Fruit fly (Drosophila melanogaster): ENCODE measurements around the gene CG14712.

CG14712 gene

DNA sequence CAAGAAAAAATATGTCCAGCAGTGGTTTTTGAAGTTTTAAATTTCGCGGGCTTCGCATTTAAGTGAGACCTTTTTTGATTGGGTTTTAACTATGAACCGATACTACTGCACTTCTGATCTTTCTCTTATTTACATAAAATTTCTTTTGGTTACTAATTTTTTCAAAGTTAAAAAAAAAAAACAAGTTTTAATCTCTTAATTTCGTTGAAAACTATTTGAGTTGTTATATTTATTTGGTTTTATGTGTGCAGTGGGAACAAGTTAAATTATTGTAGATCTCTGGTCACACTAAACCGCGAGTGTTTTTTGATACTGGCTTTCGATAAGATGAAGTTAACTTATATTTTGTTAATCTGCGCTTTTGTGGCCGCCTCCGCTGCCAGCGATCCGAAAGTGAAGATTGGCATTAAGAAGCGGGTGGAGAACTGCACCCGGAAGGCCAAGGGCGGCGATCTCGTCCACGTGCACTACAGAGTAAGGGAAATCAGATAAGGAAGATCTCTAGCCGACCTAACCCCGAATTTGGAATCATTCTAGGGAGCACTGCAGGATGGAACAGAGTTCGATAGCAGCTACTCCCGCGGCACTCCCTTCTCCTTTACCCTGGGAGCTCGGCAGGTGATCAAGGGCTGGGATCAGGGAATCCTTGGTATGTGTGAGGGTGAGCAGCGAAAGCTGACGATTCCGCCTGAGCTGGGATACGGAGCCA lies 45.5 kb downstream of the CG14712 start, which contains the start of gene CG14715 (continued):
- TF ChIP-seq ham (GFP tag; IDR thresholded peaks at IDR 0.05) (no peak), CG13624 (GFP tag; optimal IDR thresholded peaks at IDR 0.05) (peak; percentile 51), p53 (GFP tag; optimal IDR thresholded peaks at IDR 0.05) (no peak), CG17829 (tag; optimal IDR thresholded peaks at IDR 0.05) (peak; percentile 28), Max (GFP tag; optimal IDR thresholded peaks at IDR 0.05) (peak; percentile 29), gem (tag; optimal IDR thresholded peaks at IDR 0.05) (peak; percentile 72), fd96Cb (tag; optimal IDR thresholded peaks at IDR 0.05) (no peak), run (tag; optimal IDR thresholded peaks at IDR 0.05) (no peak), ara (GFP tag; IDR thresholded peaks at IDR 0.05) (no peak), scrt (GFP tag; optimal IDR thresholded peaks at IDR 0.05) (no peak), Ssrp (tag; optimal IDR thresholded peaks at IDR 0.05) (peak; percentile 47), onecut (GFP tag; IDR thresholded peaks at IDR 0.05) (no peak), CG8388 (GFP tag; optimal IDR thresholded peaks at IDR 0.05) (peak; percentile 34), CG17186 (GFP tag; optimal IDR thresholded peaks at IDR 0.05) (no peak), ftz-f1 (GFP tag; optimal IDR thresholded peaks at IDR 0.05) (no peak), Dbx (GFP tag; IDR thresholded peaks at IDR 0.05) (no peak), CG2712 (tag; optimal IDR thresholded peaks at IDR 0.05) (peak; percentile 58), CG11398 (GFP tag; optimal IDR thresholded peaks at IDR 0.05) (no peak), slp2 (GFP tag; optimal IDR thresholded peaks at IDR 0.05) (peak; percentile 14), Atf3 (GFP tag; optimal IDR thresholded peaks at IDR 0.05) (peak; percentile 38), zfh2 (GFP tag; optimal IDR thresholded peaks at IDR 0.05) (peak; percentile 39), CG17328 (GFP tag; IDR thresholded peaks at IDR 0.05) (no peak), insv (GFP tag; optimal IDR thresholded peaks at IDR 0.05) (no peak), CG7372 (GFP tag; IDR thresholded peaks at IDR 0.05) (no peak), CG1602 (GFP tag; optimal IDR thresholded peaks at IDR 0.05) (peak; percentile 33), gt (GFP tag; IDR thresholded peaks at IDR 0.05) (no peak), CG3847 (GFP tag; IDR thresholded peaks at IDR 0.05) (peak; percentile 72), CG6813 (GFP tag; optimal IDR thresholded peaks at IDR 0.05) (no peak), pita (GFP tag; optimal IDR thresholded peaks at IDR 0.05) (no peak), kah (GFP tag; optimal IDR thresholded peaks at IDR 0.05) (no peak), CG2199 (GFP tag; IDR thresholded peaks at IDR 0.05) (no peak), ssp (GFP tag; IDR thresholded peaks at IDR 0.05) (peak; percentile 88), Ptx1 (GFP tag; IDR thresholded peaks at IDR 0.05) (peak; percentile 75), CG9932 (GFP tag; IDR thresholded peaks at IDR 0.05) (peak; percentile 40; the same call in 1 of the 2 replicates), Hey (tag; optimal IDR thresholded peaks at IDR 0.05) (no peak), CG2889 (GFP tag; IDR thresholded peaks at IDR 0.05) (no peak), CG33213 (GFP tag; optimal IDR thresholded peaks at IDR 0.05) (peak; percentile 64), chm (GFP tag; IDR thresholded peaks at IDR 0.05) (no peak), CG6765 (GFP tag; optimal IDR thresholded peaks at IDR 0.05) (no peak), amos (GFP tag; IDR thresholded peaks at IDR 0.05; ENCODE audit: partially characterized antibody) (no peak; the same call in 1 of the 2 replicates), CG4360 (GFP tag; IDR thresholded peaks at IDR 0.05) (no peak), GATAe (GFP tag; conservative IDR thresholded peaks at IDR 0.05) (peak; percentile 52; the same call in 1 of the 2 replicates), vvl (GFP tag; IDR thresholded peaks at IDR 0.05) (peak; percentile 70), sob (GFP tag; IDR thresholded peaks at IDR 0.05) (peak; percentile 54; the same call in 1 of the 2 replicates), CG12236 (GFP tag; optimal IDR thresholded peaks at IDR 0.05) (peak; percentile 9), CG12659 (GFP tag; optimal IDR thresholded peaks at IDR 0.05) (peak; percentile 57), Fer1 (GFP tag; optimal IDR thresholded peaks at IDR 0.05) (peak; percentile 7), knrl (GFP tag; IDR thresholded peaks at IDR 0.05; ENCODE audit: partially characterized antibody) (peak; percentile 65), Eip74EF (GFP tag; optimal IDR thresholded peaks at IDR 0.05) (no peak), CG12744 (GFP tag; optimal IDR thresholded peaks at IDR 0.05) (peak; percentile 13)

Measured in whole organism, embryonic.